Worm (Caenorhabditis elegans): ENCODE measurements around the gene T16G1.18.

DNA sequence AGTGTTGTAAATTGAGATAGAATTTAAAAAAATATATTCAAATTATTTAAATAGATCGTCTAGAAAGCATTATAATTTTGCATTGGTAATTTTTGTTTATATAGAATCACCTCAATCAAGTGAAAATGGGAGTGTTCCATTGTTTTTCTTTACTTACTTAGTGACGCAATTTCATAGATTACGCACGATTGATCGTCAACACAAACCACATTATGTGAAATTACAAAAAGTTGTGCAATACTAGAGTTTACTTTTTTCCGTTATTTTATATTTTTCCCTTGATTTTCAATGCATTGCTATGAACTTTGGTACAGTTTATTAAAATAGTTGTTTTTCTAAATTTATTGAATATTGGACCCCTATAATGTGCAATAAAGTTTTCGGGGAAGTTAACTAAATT lies 11.7 kb upstream of the T16G1.18 start, which contains the start of gene T16G1.5:
- TF ChIP-seq ceh-36 (tag; optimal IDR thresholded peaks at IDR 0.05) (no peak), B0310.2 (tag; optimal IDR thresholded peaks at IDR 0.05) (no peak), hnd-1 (tag; optimal IDR thresholded peaks at IDR 0.05) (no peak), tbx-37 (GFP tag; conservative IDR thresholded peaks at IDR 0.05) (no peak), aly-1 (tag; optimal IDR thresholded peaks at IDR 0.05) (no peak), ama-1 (optimal IDR thresholded peaks at IDR 0.05) (no peak), ets-7 (tag; optimal IDR thresholded peaks at IDR 0.05) (no peak), sea-1 (GFP tag; conservative IDR thresholded peaks at IDR 0.05) (no peak), tra-4 (tag; optimal IDR thresholded peaks at IDR 0.05) (no peak), F13C5.2 (tag; optimal IDR thresholded peaks at IDR 0.05) (no peak), pes-1 (GFP tag; IDR thresholded peaks at IDR 0.05) (no peak), tbx-11 (GFP tag; IDR thresholded peaks at IDR 0.05) (no peak), hmg-4 (GFP tag; optimal IDR thresholded peaks at IDR 0.05) (no peak), ceh-13 (GFP tag; optimal IDR thresholded peaks at IDR 0.05) (no peak)
